Worm (Caenorhabditis elegans) whole organism, L2 larva: Measurements from ENCODE around the gene F53A9.3.
A peak's percentile ranks its signal among the peaks of the same experiment; 100 is the strongest.

Experiments used
- C34F6.9 ChIP-seq: fragments of 150-350 bp; optimal IDR thresholded peaks from 2 replicates; lab custom pipeline; 2014; ENCODE audit warnings: missing biosample characterization, missing genetic modification characterization
- F13H6.1 ChIP-seq: sonication (generic microtip); optimal IDR thresholded peaks from 2 replicates; lab custom pipeline; 2016; ENCODE audit warnings: missing genetic modification characterization, missing compliant biosample characterization
- R02D3.7 ChIP-seq: fragments of 150-350 bp; optimal IDR thresholded peaks from 2 replicates; lab custom pipeline; 2014; ENCODE audit warnings: missing biosample characterization, missing genetic modification characterization
- Y55F3AM.14 ChIP-seq: fragments of 200-800 bp; sonication (Bioruptor generic); optimal IDR thresholded peaks from 2 replicates; lab custom pipeline; 2018; ENCODE audit warnings: mild to moderate bottlenecking, missing genetic modification characterization, missing compliant biosample characterization
- alr-1 ChIP-seq: fragments of 150-350 bp; optimal IDR thresholded peaks from 2 replicates; lab custom pipeline; 2014; ENCODE audit warnings: missing biosample characterization, missing genetic modification characterization
- aly-2 ChIP-seq: fragments of 150-350 bp; optimal IDR thresholded peaks from 2 replicates; lab custom pipeline; 2014; ENCODE audit warnings: missing biosample characterization, missing genetic modification characterization
- ama-1 ChIP-seq: fragments of 150-350 bp; optimal IDR thresholded peaks from 2 replicates; lab custom pipeline; 2018; ENCODE audit warnings: inconsistent platforms
- blmp-1 ChIP-seq: sonication (generic microtip); optimal IDR thresholded peaks from 2 replicates; lab custom pipeline; 2017; ENCODE audit warnings: missing genetic modification characterization, mild to moderate bottlenecking, missing compliant biosample characterization, antibody characterized with exemption, moderate library complexity; ENCODE audit not compliant: insufficient read depth
- ceh-16 ChIP-seq: fragments of 150-350 bp; optimal IDR thresholded peaks from 2 replicates; lab custom pipeline; 2014; ENCODE audit warnings: missing biosample characterization, missing genetic modification characterization
- ceh-82 ChIP-seq: fragments of 150-350 bp; optimal IDR thresholded peaks from 2 replicates; lab custom pipeline; 2014; ENCODE audit warnings: missing biosample characterization, missing genetic modification characterization
- crh-2 ChIP-seq: sonication (generic microtip); optimal IDR thresholded peaks from 2 replicates; lab custom pipeline; 2017; ENCODE audit warnings: missing biosample characterization, missing genetic modification characterization
- dmd-4 ChIP-seq: sonication (generic microtip); optimal IDR thresholded peaks from 2 replicates; lab custom pipeline; 2017; ENCODE audit warnings: missing biosample characterization, missing genetic modification characterization
- elt-3 ChIP-seq: sonication (generic microtip); optimal IDR thresholded peaks from 2 replicates; lab custom pipeline; 2017; ENCODE audit warnings: missing biosample characterization, missing genetic modification characterization
- fos-1 ChIP-seq: fragments of 150-350 bp; optimal IDR thresholded peaks from 2 replicates; lab custom pipeline; 2014; ENCODE audit warnings: missing biosample characterization, missing genetic modification characterization
- lin-11 ChIP-seq: fragments of 150-350 bp; sonication (generic microtip); optimal IDR thresholded peaks from 2 replicates; lab custom pipeline; 2014; ENCODE audit warnings: missing biosample characterization, missing genetic modification characterization, inconsistent platforms, mixed read lengths
- lin-39 ChIP-seq: fragments of 150-350 bp; optimal IDR thresholded peaks from 2 replicates; lab custom pipeline; 2014; ENCODE audit warnings: missing biosample characterization, missing genetic modification reagents, missing genetic modification characterization
- lsy-2 ChIP-seq, 2 experiments: fragments of 150-350 bp in 1 of 2; sonication (generic microtip) in 1 of 2; optimal IDR thresholded peaks; 2 replicates each; lab custom pipeline; 2014 to 2017; ENCODE audit warnings: missing biosample characterization in 2 of 2, missing genetic modification characterization in 2 of 2
- mab-5 ChIP-seq: fragments of 150-350 bp; optimal IDR thresholded peaks from 2 replicates; lab custom pipeline; 2014; ENCODE audit warnings: missing biosample characterization, missing genetic modification characterization
- mbf-1 ChIP-seq: sonication (generic microtip); optimal IDR thresholded peaks from 2 replicates; lab custom pipeline; 2017; ENCODE audit warnings: missing biosample characterization, missing genetic modification characterization
- mdl-1 ChIP-seq, 2 experiments: fragments of 150-350 bp in 1 of 2; sonication (generic microtip) in 1 of 2; optimal IDR thresholded peaks; 2 replicates each; lab custom pipeline; 2017; ENCODE audit warnings: missing biosample characterization in 2 of 2, missing genetic modification characterization in 2 of 2
- nhr-10 ChIP-seq: sonication (generic microtip); optimal IDR thresholded peaks from 2 replicates; lab custom pipeline; 2017; ENCODE audit warnings: missing biosample characterization, missing genetic modification characterization
- nhr-11 ChIP-seq: fragments of 150-350 bp; optimal IDR thresholded peaks from 2 replicates; lab custom pipeline; 2014; ENCODE audit warnings: missing biosample characterization, missing genetic modification characterization
- nhr-21 ChIP-seq: fragments of 150-350 bp; optimal IDR thresholded peaks from 2 replicates; lab custom pipeline; 2014; ENCODE audit warnings: missing biosample characterization, missing genetic modification characterization
- nhr-237 ChIP-seq: fragments of 150-350 bp; optimal IDR thresholded peaks from 2 replicates; lab custom pipeline; 2014; ENCODE audit warnings: missing biosample characterization, missing genetic modification characterization
- sma-3 ChIP-seq: sonication (generic microtip); optimal IDR thresholded peaks from 2 replicates; lab custom pipeline; 2016; ENCODE audit warnings: missing genetic modification reagents, missing genetic modification characterization, missing compliant biosample characterization
- sma-9 ChIP-seq, 2 experiments: fragments of 150-350 bp in 1 of 2; sonication (generic microtip) in 1 of 2; optimal IDR thresholded peaks; 2 replicates each; lab custom pipeline; 2014 to 2016; ENCODE audit warnings: missing genetic modification characterization in 2 of 2, mild to moderate bottlenecking in 1 of 2, missing biosample characterization in 1 of 2, missing compliant biosample characterization in 1 of 2, missing genetic modification reagents in 1 of 2, moderate library complexity in 1 of 2
- unc-55 ChIP-seq: fragments of 150-350 bp; sonication (generic microtip); optimal IDR thresholded peaks from 3 replicates; lab custom pipeline; 2014; ENCODE audit warnings: missing biosample characterization, missing genetic modification reagents, missing genetic modification characterization
- unc-62 ChIP-seq: fragments of 150-350 bp; optimal IDR thresholded peaks from 2 replicates; lab custom pipeline; 2014; ENCODE audit warnings: missing biosample characterization, missing genetic modification reagents, missing genetic modification characterization
- zag-1 ChIP-seq: fragments of 150-350 bp; optimal IDR thresholded peaks from 2 replicates; lab custom pipeline; 2014; ENCODE audit warnings: missing biosample characterization, missing genetic modification characterization
- ztf-1 ChIP-seq: fragments of 200-800 bp; sonication (Bioruptor generic); conservative IDR thresholded peaks from 2 replicates; pipeline ENCODE4 v1.3.6; 2022; ENCODE audit warnings: missing genetic modification characterization, missing compliant biosample characterization
- ztf-11 ChIP-seq: sonication (generic microtip); optimal IDR thresholded peaks from 2 replicates; lab custom pipeline; 2017; ENCODE audit warnings: missing biosample characterization, missing genetic modification characterization

The F53A9.3 gene

ce11 chrX:8714845-8715244 lies 6.7 kb downstream of the F53A9.3 start:
- peak; percentile 36 for TF ChIP-seq fos-1 (tag; lab: Kevin White, UChicago)
- no peak for TF ChIP-seq ztf-1
- TF ChIP-seq nhr-21 (tag; lab: Kevin White, UChicago), result no peak
- TF ChIP-seq, all 48 proteins: peak for 1

- TF ChIP-seq aly-2 (tag; lab: Kevin White, UChicago), result no peak
- TF ChIP-seq Y55F3AM.14 (GFP tag; lab: Kevin White, UChicago), result no peak
- no peak for TF ChIP-seq dmd-4
- TF ChIP-seq unc-55, result no peak
- no peak for TF ChIP-seq ztf-1
- no peak for TF ChIP-seq unc-62 (GFP tag; lab: Kevin White, UChicago)
- TF ChIP-seq mab-5 (tag; lab: Kevin White, UChicago), result no peak
These were observed 8.7 kb downstream of the F53A9.3 start, which contains the start of gene F53A9.7 for ce11 chrX:8716822-8717221. Gene F53A9.7, minus strand, starts transcription at chrX:8716922.

- TF ChIP-seq aly-2 (tag; lab: Kevin White, UChicago), result no peak
- TF ChIP-seq, all 48 proteins: peak for 0
These were observed 10.0 kb downstream of the F53A9.3 start for ce11 chrX:8718153-8718552.

ce11 chrX:8718856-8719255 lies 10.7 kb downstream of the F53A9.3 start, which contains the start of gene F53A9.8:
Gene F53A9.8, minus strand, starts transcription at chrX:8718904.
- no peak for TF ChIP-seq nhr-10 (tag; lab: Kevin White, UChicago)
- TF ChIP-seq ztf-1, result no peak
- TF ChIP-seq mdl-1 (tag; optimal IDR thresholded peaks at IDR 0.05; lab: Kevin White, UChicago), result no peak
- TF ChIP-seq nhr-237 (tag; lab: Kevin White, UChicago), result no peak
- peak; percentile 55 for TF ChIP-seq sma-9 (GFP tag; optimal IDR thresholded peaks at IDR 0.05; lab: Kevin White, UChicago)
- TF ChIP-seq sma-9 (tag; optimal IDR thresholded peaks at IDR 0.05; lab: Kevin White, UChicago), result no peak
- no peak for TF ChIP-seq mab-5 (tag; lab: Kevin White, UChicago)
- no peak for TF ChIP-seq R02D3.7 (tag; lab: Kevin White, UChicago)
- TF ChIP-seq lin-11 (tag; lab: Kevin White, UChicago), result no peak
- no peak for TF ChIP-seq nhr-11
- no peak for TF ChIP-seq ama-1 (lab: Kevin White, UChicago)
- TF ChIP-seq ceh-82, result no peak
- TF ChIP-seq ztf-11 (tag; lab: Kevin White, UChicago), result no peak
- no peak for TF ChIP-seq lsy-2 (tag; optimal IDR thresholded peaks at IDR 0.05; lab: Kevin White, UChicago)
- no peak for TF ChIP-seq alr-1 (tag; lab: Kevin White, UChicago)
- no peak for TF ChIP-seq ceh-16 (tag; lab: Kevin White, UChicago)
- TF ChIP-seq C34F6.9, result no peak
- TF ChIP-seq nhr-21 (tag; lab: Kevin White, UChicago), result no peak
- peak; percentile 51 for TF ChIP-seq crh-2 (tag; lab: Kevin White, UChicago)
- TF ChIP-seq fos-1 (tag; lab: Kevin White, UChicago), result peak; percentile 41
- no peak for TF ChIP-seq sma-3
- no peak for TF ChIP-seq elt-3 (tag; lab: Kevin White, UChicago)
- TF ChIP-seq blmp-1 (tag; lab: Kevin White, UChicago), result no peak
- no peak for TF ChIP-seq aly-2 (tag; lab: Kevin White, UChicago)
- no peak for TF ChIP-seq unc-62 (GFP tag; lab: Kevin White, UChicago)
- TF ChIP-seq, all 48 proteins: peak for 3

ce11 chrX:8719888-8720287 lies 11.7 kb downstream of the F53A9.3 start:
- TF ChIP-seq zag-1 (no peak), sma-9 (GFP tag; optimal IDR thresholded peaks at IDR 0.05; lab: Kevin White, UChicago) (peak; percentile 12), sma-9 (tag; optimal IDR thresholded peaks at IDR 0.05; lab: Kevin White, UChicago) (no peak), F13H6.1 (tag; lab: Kevin White, UChicago) (peak; percentile 10)

- TF ChIP-seq mbf-1 (tag; lab: Kevin White, UChicago) (no peak), lin-39 (no peak), unc-62 (GFP tag; lab: Kevin White, UChicago) (no peak), lsy-2 (tag; optimal IDR thresholded peaks at IDR 0.05; lab: Kevin White, UChicago) (no peak), mab-5 (tag; lab: Kevin White, UChicago) (no peak), ama-1 (lab: Kevin White, UChicago) (no peak)
These were observed 12.5 kb downstream of the F53A9.3 start, which contains the start of gene F53A9.9 for ce11 chrX:8720658-8721057. Gene F53A9.9, minus strand, starts transcription at chrX:8720758.
